Fruit fly (Drosophila melanogaster) whole organism, embryonic: Measurements from ENCODE around the gene g.

Source experiments
- ATbp ChIP-seq: fragments of 200-800 bp; sonication (Bioruptor generic); optimal IDR thresholded peaks from 2 replicates; lab custom pipeline; 2017; ENCODE audit warnings: missing biosample characterization, mild to moderate bottlenecking, missing genetic modification characterization, missing genetic modification reagents
- Abd-B ChIP-seq: fragments of 200-800 bp; sonication (Bioruptor generic); optimal IDR thresholded peaks from 2 replicates; lab custom pipeline; 2018; ENCODE audit warnings: missing biosample characterization, mild to moderate bottlenecking, missing genetic modification characterization, moderate library complexity
- Antp ChIP-seq: fragments of 200-800 bp; sonication (Bioruptor generic); optimal IDR thresholded peaks from 3 replicates; lab custom pipeline; 2016; ENCODE audit warnings: missing biosample characterization, missing genetic modification characterization
- Asciz ChIP-seq: fragments of 200-800 bp; sonication (Bioruptor generic); optimal IDR thresholded peaks from 2 replicates; lab custom pipeline; 2017; ENCODE audit warnings: missing biosample characterization, mild to moderate bottlenecking, missing genetic modification characterization, missing genetic modification reagents
- Atf6 ChIP-seq: fragments of 200-800 bp; sonication (Bioruptor generic); IDR thresholded peaks from 2 replicates; pipeline ENCODE4 v1.3.6; 2022; ENCODE audit warnings: missing biosample characterization, missing genetic modification characterization
- CG1024 ChIP-seq: fragments of 200-800 bp; sonication (Bioruptor generic); IDR thresholded peaks from 2 replicates; pipeline ENCODE4 v1.3.6; 2022; ENCODE audit warnings: missing biosample characterization, missing genetic modification characterization
- CG10565 ChIP-seq: fragments of 200-800 bp; sonication (Bioruptor generic); optimal IDR thresholded peaks from 3 replicates; lab custom pipeline; 2016; ENCODE audit warnings: missing biosample characterization, mild to moderate bottlenecking, missing genetic modification characterization
- CG12219 ChIP-seq: fragments of 200-800 bp; sonication (Bioruptor generic); optimal IDR thresholded peaks from 3 replicates; lab custom pipeline; 2018; ENCODE audit warnings: missing biosample characterization, mild to moderate bottlenecking, missing genetic modification characterization
- CG12744 ChIP-seq: fragments of 200-800 bp; sonication (Bioruptor generic); optimal IDR thresholded peaks from 2 replicates; lab custom pipeline; 2016; ENCODE audit warnings: missing biosample characterization, missing genetic modification characterization
- CG13296 ChIP-seq: fragments of 200-800 bp; sonication (Bioruptor generic); optimal IDR thresholded peaks from 3 replicates; lab custom pipeline; 2018; ENCODE audit warnings: missing biosample characterization, mild to moderate bottlenecking, missing genetic modification characterization
- CG13424 ChIP-seq: fragments of 200-800 bp; sonication (Bioruptor generic); optimal IDR thresholded peaks from 2 replicates; lab custom pipeline; 2019; ENCODE audit warnings: missing biosample characterization, mild to moderate bottlenecking, missing genetic modification characterization, moderate library complexity
- CG13894 ChIP-seq: fragments of 200-800 bp; sonication (Bioruptor generic); optimal IDR thresholded peaks from 3 replicates; lab custom pipeline; 2018; ENCODE audit warnings: missing biosample characterization, mild to moderate bottlenecking, missing genetic modification characterization, moderate library complexity
- CG14050 ChIP-seq: fragments of 200-800 bp; sonication (Bioruptor generic); IDR thresholded peaks from 3 replicates; pipeline ENCODE4 v1.3.6; 2022; ENCODE audit warnings: missing biosample characterization, missing genetic modification characterization
- CG15073 ChIP-seq: fragments of 200-800 bp; sonication (Bioruptor generic); optimal IDR thresholded peaks from 2 replicates; lab custom pipeline; 2016; ENCODE audit warnings: missing biosample characterization, missing genetic modification characterization
- CG15269 ChIP-seq: fragments of 200-800 bp; sonication (Bioruptor generic); optimal IDR thresholded peaks from 2 replicates; lab custom pipeline; 2018; ENCODE audit warnings: missing biosample characterization, mild to moderate bottlenecking, missing genetic modification characterization, moderate library complexity
- CG1529 ChIP-seq: fragments of 200-800 bp; sonication (Bioruptor generic); optimal IDR thresholded peaks from 3 replicates; lab custom pipeline; 2018; ENCODE audit warnings: missing biosample characterization, missing genetic modification characterization
- CG15479 ChIP-seq: fragments of 200-800 bp; sonication (Bioruptor generic); optimal IDR thresholded peaks from 3 replicates; lab custom pipeline; 2019; ENCODE audit warnings: missing biosample characterization, mild to moderate bottlenecking, missing genetic modification characterization, moderate library complexity
- CG16813 ChIP-seq: fragments of 200-800 bp; sonication (Bioruptor generic); IDR thresholded peaks from 3 replicates; pipeline ENCODE4 v1.3.6; 2022; ENCODE audit warnings: missing biosample characterization, missing genetic modification characterization; ENCODE audit not compliant: partially characterized antibody
- CG17385 ChIP-seq: fragments of 200-800 bp; sonication (Bioruptor generic); optimal IDR thresholded peaks from 3 replicates; lab custom pipeline; 2018; ENCODE audit warnings: missing biosample characterization, mild to moderate bottlenecking, missing genetic modification characterization
- CG17912 ChIP-seq: fragments of 200-800 bp; sonication (Bioruptor generic); optimal IDR thresholded peaks from 2 replicates; lab custom pipeline; 2018; ENCODE audit warnings: missing biosample characterization, mild to moderate bottlenecking, missing genetic modification characterization
- CG18262 ChIP-seq: fragments of 200-800 bp; optimal IDR thresholded peaks from 3 replicates; lab custom pipeline; 2019; ENCODE audit warnings: missing biosample characterization, mild to moderate bottlenecking, missing genetic modification characterization, moderate library complexity
- CG2202 ChIP-seq: fragments of 200-800 bp; sonication (Bioruptor generic); optimal IDR thresholded peaks from 2 replicates; lab custom pipeline; 2018; ENCODE audit warnings: missing biosample characterization, mild to moderate bottlenecking, missing genetic modification characterization
- CG30403 ChIP-seq: fragments of 200-800 bp; sonication (Bioruptor generic); optimal IDR thresholded peaks from 3 replicates; lab custom pipeline; 2016; ENCODE audit warnings: missing biosample characterization, missing genetic modification characterization
- CG3065 ChIP-seq: fragments of 200-800 bp; sonication (Bioruptor generic); optimal IDR thresholded peaks from 2 replicates; lab custom pipeline; 2016; ENCODE audit warnings: missing biosample characterization, missing genetic modification characterization
- CG34376 ChIP-seq: fragments of 200-800 bp; sonication (Bioruptor generic); optimal IDR thresholded peaks from 2 replicates; lab custom pipeline; 2018; ENCODE audit warnings: missing biosample characterization, mild to moderate bottlenecking, missing genetic modification characterization
- CG7271 ChIP-seq: fragments of 200-800 bp; sonication (Bioruptor generic); optimal IDR thresholded peaks from 2 replicates; lab custom pipeline; 2018; ENCODE audit warnings: missing biosample characterization, mild to moderate bottlenecking, missing genetic modification characterization, moderate library complexity
- CG8290 ChIP-seq, 3 experiments: fragments of 200-800 bp; sonication (Bioruptor generic); optimal IDR thresholded peaks; 2 replicates each; lab custom pipeline; 2016 to 2019; ENCODE audit warnings: missing biosample characterization in 3 of 3, missing genetic modification characterization in 3 of 3, mild to moderate bottlenecking in 2 of 3, moderate library complexity in 1 of 3
- CG8388 ChIP-seq: fragments of 200-800 bp; sonication (Bioruptor generic); optimal IDR thresholded peaks from 2 replicates; lab custom pipeline; 2019; ENCODE audit warnings: missing biosample characterization, mild to moderate bottlenecking, missing genetic modification characterization, moderate library complexity
- CG8765 ChIP-seq: fragments of 200-800 bp; sonication (Bioruptor generic); IDR thresholded peaks from 2 replicates; pipeline ENCODE4 v1.3.6; 2022; ENCODE audit warnings: missing biosample characterization, missing genetic modification characterization
- D19A ChIP-seq: fragments of 200-800 bp; optimal IDR thresholded peaks from 3 replicates; lab custom pipeline; 2019; ENCODE audit warnings: missing biosample characterization, mild to moderate bottlenecking, missing genetic modification characterization, moderate library complexity
- Doc3 ChIP-seq: fragments of 200-800 bp; sonication (Bioruptor generic); IDR thresholded peaks from 3 replicates; pipeline ENCODE4 v1.3.6; 2022; ENCODE audit warnings: missing biosample characterization, missing genetic modification characterization; ENCODE audit not compliant: partially characterized antibody
- Fer2 ChIP-seq: fragments of 200-800 bp; sonication (Bioruptor generic); optimal IDR thresholded peaks from 2 replicates; lab custom pipeline; 2018; ENCODE audit warnings: missing biosample characterization, mild to moderate bottlenecking, missing genetic modification characterization, moderate library complexity
- Max ChIP-seq: fragments of 200-800 bp; sonication (Bioruptor generic); optimal IDR thresholded peaks from 2 replicates; lab custom pipeline; 2016; ENCODE audit warnings: missing biosample characterization, mild to moderate bottlenecking, missing genetic modification characterization
- NC2α ChIP-seq: fragments of 200-800 bp; sonication (Bioruptor generic); optimal IDR thresholded peaks from 2 replicates; lab custom pipeline; 2016; ENCODE audit warnings: missing biosample characterization, missing genetic modification characterization
- PHDP ChIP-seq: fragments of 200-800 bp; sonication (Bioruptor generic); optimal IDR thresholded peaks from 3 replicates; lab custom pipeline; 2018; ENCODE audit warnings: missing biosample characterization, mild to moderate bottlenecking, missing genetic modification characterization, moderate library complexity
- Trl ChIP-seq, 3 experiments: fragments of >200 bp in 2 of 3; fragments of 200-800 bp in 1 of 3; sonication (Bioruptor generic) in 1 of 3; optimal IDR thresholded peaks; 2 replicates in 1 of 3; 3 replicates in 2 of 3; lab custom pipeline; 2016 to 2017; ENCODE audit warnings: missing biosample characterization in 1 of 3, missing genetic modification characterization in 1 of 3
- Usf ChIP-seq: fragments of 200-800 bp; sonication (Bioruptor generic); optimal IDR thresholded peaks from 2 replicates; lab custom pipeline; 2017; ENCODE audit warnings: missing genotype, missing biosample characterization, missing genetic modification characterization
- bbx ChIP-seq: fragments of 200-800 bp; sonication (Bioruptor generic); IDR thresholded peaks from 2 replicates; pipeline ENCODE4 v1.3.6; 2022; ENCODE audit warnings: missing biosample characterization, missing genetic modification characterization; ENCODE audit not compliant: partially characterized antibody
- bigmax ChIP-seq: fragments of 200-800 bp; sonication (Bioruptor generic); optimal IDR thresholded peaks from 2 replicates; lab custom pipeline; 2018; ENCODE audit warnings: missing biosample characterization, mild to moderate bottlenecking, missing genetic modification characterization
- crc ChIP-seq: fragments of 200-800 bp; sonication (Bioruptor generic); optimal IDR thresholded peaks from 2 replicates; lab custom pipeline; 2016; ENCODE audit warnings: missing biosample characterization, missing genetic modification characterization
- cwo ChIP-seq: fragments of 200-800 bp; sonication (Bioruptor generic); optimal IDR thresholded peaks from 3 replicates; lab custom pipeline; 2017; ENCODE audit warnings: missing biosample characterization, missing genetic modification characterization, mild to moderate bottlenecking, moderate library complexity, missing genetic modification reagents
- exex ChIP-seq: fragments of 200-800 bp; sonication (Bioruptor generic); optimal IDR thresholded peaks from 4 replicates; lab custom pipeline; 2018; ENCODE audit warnings: missing biosample characterization, mild to moderate bottlenecking, missing genetic modification characterization, moderate library complexity
- gem ChIP-seq: fragments of 200-800 bp; sonication (Bioruptor generic); optimal IDR thresholded peaks from 2 replicates; lab custom pipeline; 2019; ENCODE audit warnings: missing biosample characterization, mild to moderate bottlenecking, missing genetic modification characterization, moderate library complexity
- grau ChIP-seq: fragments of 200-800 bp; optimal IDR thresholded peaks from 3 replicates; lab custom pipeline; 2019; ENCODE audit warnings: missing biosample characterization, mild to moderate bottlenecking, missing genetic modification characterization, moderate library complexity
- jumu ChIP-seq: fragments of 200-800 bp; sonication (Bioruptor generic); optimal IDR thresholded peaks from 3 replicates; lab custom pipeline; 2016; ENCODE audit warnings: missing biosample characterization, missing genetic modification characterization
- luna ChIP-seq: fragments of 200-800 bp; sonication (Bioruptor generic); optimal IDR thresholded peaks from 2 replicates; lab custom pipeline; 2016; ENCODE audit warnings: missing biosample characterization, missing genetic modification characterization
- pita ChIP-seq: fragments of 200-800 bp; sonication (Bioruptor generic); optimal IDR thresholded peaks from 2 replicates; lab custom pipeline; 2017; ENCODE audit warnings: missing biosample characterization, mild to moderate bottlenecking, missing genetic modification characterization
- pnt ChIP-seq: fragments of 200-800 bp; sonication (Bioruptor generic); optimal IDR thresholded peaks from 3 replicates; lab custom pipeline; 2016; ENCODE audit warnings: missing biosample characterization, missing genetic modification characterization
- pzg ChIP-seq: fragments of 200-800 bp; sonication (Bioruptor generic); optimal IDR thresholded peaks from 3 replicates; lab custom pipeline; 2018; ENCODE audit warnings: missing biosample characterization, mild to moderate bottlenecking, missing genetic modification characterization, moderate library complexity
- shn ChIP-seq: fragments of 200-800 bp; sonication (Bioruptor generic); optimal IDR thresholded peaks from 3 replicates; lab custom pipeline; 2016; ENCODE audit warnings: missing biosample characterization, missing genetic modification characterization

Gene g

dm6 chrX:13779696-13780095, 43.6 kb upstream of the g start (continued):
- TF ChIP-seq Asciz (GFP tag; lab: Kevin White, UChicago) (no peak), CG1024 (no peak), PHDP (tag; lab: Kevin White, UChicago) (peak; percentile 8), CG1529 (no peak), CG13424 (tag; lab: Kevin White, UChicago) (no peak), grau (tag; lab: Kevin White, UChicago) (peak; percentile 82), CG13296 (GFP tag; lab: Kevin White, UChicago) (no peak), CG8765 (no peak), CG7271 (tag; lab: Kevin White, UChicago) (no peak), CG16813 (GFP tag; lab: Robert Waterston, UW) (no peak), CG14050 (GFP tag; lab: Robert Waterston, UW) (no peak), CG2202 (tag; lab: Kevin White, UChicago) (no peak), bbx (no peak), ATbp (no peak), Fer2 (no peak), CG15479 (no peak), Max (GFP tag; lab: Kevin White, UChicago) (no peak), CG10565 (GFP tag; lab: Kevin White, UChicago) (no peak), CG8388 (GFP tag; lab: Kevin White, UChicago) (no peak), CG8290 (GFP tag; optimal IDR thresholded peaks at IDR 0.05; lab: Kevin White, UChicago) (no peak), CG8290 (tag; optimal IDR thresholded peaks at IDR 0.05; lab: Kevin White, UChicago) (no peak), pita (GFP tag; lab: Kevin White, UChicago) (no peak), exex (tag; lab: Kevin White, UChicago) (peak; percentile 17), luna (GFP tag; lab: Kevin White, UChicago) (no peak), crc (GFP tag; lab: Kevin White, UChicago) (no peak), Trl (optimal IDR thresholded peaks at IDR 0.05; lab: Kevin White, UChicago) (no peak), Trl (GFP tag; optimal IDR thresholded peaks at IDR 0.05; lab: Kevin White, UChicago) (no peak), CG13894 (tag; lab: Kevin White, UChicago) (no peak), CG12744 (GFP tag; lab: Kevin White, UChicago) (no peak), gem (tag; lab: Kevin White, UChicago) (peak; percentile 22), NC2α (GFP tag; lab: Kevin White, UChicago) (no peak), Antp (GFP tag; lab: Kevin White, UChicago) (no peak), shn (no peak), Atf6 (GFP tag; lab: Robert Waterston, UW) (peak; percentile 12; the same call in 1 of the 2 replicates), CG30403 (GFP tag; lab: Kevin White, UChicago) (no peak), CG17912 (no peak), pnt (no peak), CG34376 (peak; percentile 16), Usf (GFP tag; lab: Kevin White, UChicago) (no peak), CG17385 (no peak), Doc3 (GFP tag; lab: Robert Waterston, UW) (no peak), bigmax (no peak), CG12219 (GFP tag; lab: Kevin White, UChicago) (no peak), CG3065 (GFP tag; lab: Kevin White, UChicago) (no peak), cwo (GFP tag; lab: Kevin White, UChicago) (peak; percentile 5), CG15269 (no peak), CG18262 (no peak), pzg (no peak), Abd-B (GFP tag; lab: Kevin White, UChicago) (no peak), jumu (GFP tag; lab: Kevin White, UChicago) (no peak), CG15073 (GFP tag; lab: Kevin White, UChicago) (no peak), D19A (tag; lab: Kevin White, UChicago) (no peak)
